Fruit fly (Drosophila melanogaster): ENCODE results near the gene CG9813.

Gene CG9813

DNA sequence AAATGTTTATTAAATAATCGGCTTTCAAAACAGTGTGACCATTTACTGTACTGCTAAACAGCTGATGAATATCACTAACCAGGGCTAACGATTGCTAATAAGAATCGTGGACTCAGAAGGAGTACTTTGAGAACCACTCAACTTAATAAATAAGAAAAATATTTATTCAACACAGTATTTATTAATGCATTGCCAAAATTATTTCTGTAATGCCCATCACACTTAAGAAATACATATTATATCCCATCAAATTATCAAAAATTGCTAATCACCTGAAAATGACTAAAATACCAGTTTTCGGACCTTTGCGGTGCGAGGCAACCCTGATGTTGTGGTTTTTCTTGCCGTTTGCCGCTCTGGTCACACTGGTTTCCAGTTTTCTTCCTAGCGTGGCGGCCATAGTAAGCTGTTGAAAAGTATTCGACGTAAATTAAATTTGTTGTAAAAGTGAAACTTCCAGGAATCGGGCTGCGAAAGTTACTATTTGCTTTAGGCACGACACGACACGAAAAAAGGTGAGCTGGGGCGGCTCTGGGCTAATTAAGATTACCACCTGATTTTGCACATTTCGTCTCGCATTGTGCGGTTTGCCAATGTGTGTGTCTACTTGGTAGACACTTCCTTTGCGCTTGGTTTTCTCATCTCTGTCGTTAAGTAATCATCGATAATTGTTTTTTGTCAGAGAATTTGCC lies 2.3 kb upstream of the CG9813 start, which contains the start of the genes mRpS21 and Droj2 (continued):
- TF ChIP-seq D19A (tag; optimal IDR thresholded peaks at IDR 0.05), result peak; percentile 20
- peak; percentile 49 for TF ChIP-seq HLH54F (GFP tag; optimal IDR thresholded peaks at IDR 0.05)
- no peak for TF ChIP-seq nerfin-2 (GFP tag; IDR thresholded peaks at IDR 0.05; ENCODE audit: partially characterized antibody)
- TF ChIP-seq CG13424 (tag; optimal IDR thresholded peaks at IDR 0.05), result peak; percentile 78
- TF ChIP-seq Eip74EF (GFP tag; optimal IDR thresholded peaks at IDR 0.05), result no peak
- TF ChIP-seq nerfin-1 (tag; optimal IDR thresholded peaks at IDR 0.05), result peak; percentile 56
- TF ChIP-seq odd (GFP tag; optimal IDR thresholded peaks at IDR 0.05), result peak; percentile 37
- no peak for TF ChIP-seq dati (GFP tag; IDR thresholded peaks at IDR 0.05)
- no peak for TF ChIP-seq C15 (GFP tag; IDR thresholded peaks at IDR 0.05)
- peak; percentile 65 for TF ChIP-seq CG2678 (tag; optimal IDR thresholded peaks at IDR 0.05)
- TF ChIP-seq Nf-YC (tag; optimal IDR thresholded peaks at IDR 0.05), result peak; percentile 67
- peak; percentile 14; the same call in 1 of the 2 replicates for TF ChIP-seq CG14441 (GFP tag; IDR thresholded peaks at IDR 0.05)
- peak; percentile 93 for TF ChIP-seq Ets65A (GFP tag)
- peak; percentile 48 for TF ChIP-seq CG13287 (GFP tag; IDR thresholded peaks at IDR 0.05; ENCODE audit: partially characterized antibody)
- peak; percentile 83 for TF ChIP-seq nmo (GFP tag; optimal IDR thresholded peaks at IDR 0.05)
- no peak for TF ChIP-seq h (optimal IDR thresholded peaks at IDR 0.05)
- TF ChIP-seq Hmr (GFP tag; optimal IDR thresholded peaks at IDR 0.05), result peak; percentile 63
- peak; percentile 29 for TF ChIP-seq CG10431 (GFP tag; optimal IDR thresholded peaks at IDR 0.05)
- 0 out of 3 replicates have a peak, but pooled peaks have one; percentile 28 for TF ChIP-seq zfh1 (GFP tag; IDR thresholded peaks at IDR 0.05)
- no peak for TF ChIP-seq CG7963 (GFP tag; IDR thresholded peaks at IDR 0.05; ENCODE audit: partially characterized antibody)
- no peak for TF ChIP-seq Lpt (GFP tag; optimal IDR thresholded peaks at IDR 0.05)
- TF ChIP-seq CG9437 (GFP tag; optimal IDR thresholded peaks at IDR 0.05), result peak; percentile 20
- peak; percentile 67 for TF ChIP-seq grau (tag; optimal IDR thresholded peaks at IDR 0.05)
- no peak for TF ChIP-seq Asciz (GFP tag; optimal IDR thresholded peaks at IDR 0.05)
- TF ChIP-seq YL-1 (GFP tag; optimal IDR thresholded peaks at IDR 0.05), result peak; percentile 3
- 0 out of 4 replicates have a peak, but pooled peaks have one; percentile 12 for TF ChIP-seq Gug (GFP tag; IDR thresholded peaks at IDR 0.05)
- no peak for TF ChIP-seq Lim3 (GFP tag; IDR thresholded peaks at IDR 0.05)
- TF ChIP-seq tgo (GFP tag; IDR thresholded peaks at IDR 0.05), result 0 out of 3 replicates have a peak, but pooled peaks have one; percentile 17
- peak; percentile 71 for TF ChIP-seq Lhr (GFP tag; optimal IDR thresholded peaks at IDR 0.05)
- TF ChIP-seq CG33557 (GFP tag; optimal IDR thresholded peaks at IDR 0.05), result peak; percentile 44
- TF ChIP-seq Opbp (GFP tag; IDR thresholded peaks at IDR 0.05; ENCODE audit: partially characterized antibody), result no peak
- no peak for TF ChIP-seq sima (GFP tag; optimal IDR thresholded peaks at IDR 0.05)
- TF ChIP-seq otp (GFP tag; IDR thresholded peaks at IDR 0.05), result peak; percentile 26; the same call in 1 of the 3 replicates
- no peak for TF ChIP-seq Doc2 (GFP tag; IDR thresholded peaks at IDR 0.05)
- TF ChIP-seq Trl (optimal IDR thresholded peaks at IDR 0.05), result no peak
- TF ChIP-seq Trl (GFP tag; optimal IDR thresholded peaks at IDR 0.05), result peak; percentile 29
- TF ChIP-seq CG17612 (GFP tag; IDR thresholded peaks at IDR 0.05), result no peak
- TF ChIP-seq Xbp1 (GFP tag; optimal IDR thresholded peaks at IDR 0.05), result peak; percentile 61
- TF ChIP-seq Sry-δ (GFP tag; optimal IDR thresholded peaks at IDR 0.05), result peak; percentile 41
- TF ChIP-seq D (optimal IDR thresholded peaks at IDR 0.05), result no peak
- TF ChIP-seq D (GFP tag; optimal IDR thresholded peaks at IDR 0.05), result no peak
- no peak for TF ChIP-seq ase (GFP tag; IDR thresholded peaks at IDR 0.05)
- TF ChIP-seq CG18476 (GFP tag; optimal IDR thresholded peaks at IDR 0.05), result peak; percentile 16
- TF ChIP-seq pan (optimal IDR thresholded peaks at IDR 0.05), result no peak
- no peak for TF ChIP-seq pan (GFP tag; optimal IDR thresholded peaks at IDR 0.05 in 1 of 2, IDR thresholded peaks at IDR 0.05 in 1 of 2)
- TF ChIP-seq sens-2 (GFP tag; IDR thresholded peaks at IDR 0.05), result no peak
- TF ChIP-seq CG11696 (GFP tag; IDR thresholded peaks at IDR 0.05), result peak; percentile 55; the same call in 1 of the 2 replicates
- TF ChIP-seq CG11456 (GFP tag; IDR thresholded peaks at IDR 0.05), result 0 out of 3 replicates have a peak, but pooled peaks have one; percentile 32
- TF ChIP-seq CG3281 (GFP tag; optimal IDR thresholded peaks at IDR 0.05), result peak; percentile 40
- TF ChIP-seq CG30431 (GFP tag; optimal IDR thresholded peaks at IDR 0.05), result no peak
